Worm (Caenorhabditis elegans): ENCODE measurements around the gene ddx-46.

ce11 chrIV:1353811-1354210, 44.4 kb upstream of the ddx-46 start:
- TF ChIP-seq ama-1 (optimal IDR thresholded peaks at IDR 0.05) (no peak), ceh-13 (GFP tag; optimal IDR thresholded peaks at IDR 0.05) (no peak), ets-7 (tag; optimal IDR thresholded peaks at IDR 0.05) (no peak), hmbx-1 (tag; optimal IDR thresholded peaks at IDR 0.05) (no peak), tbx-11 (GFP tag; IDR thresholded peaks at IDR 0.05) (no peak), flt-1 (GFP tag; IDR thresholded peaks at IDR 0.05) (no peak)

Data from whole organism, early embryonic.